Worm (Caenorhabditis elegans) whole organism, L4/young adult: ENCODE measurements around the gene fbxa-27.

Source experiments
- W03F9.2 ChIP-seq: fragments of 150-350 bp; optimal IDR thresholded peaks from 2 replicates; lab custom pipeline; 2014; ENCODE audit warnings: missing biosample characterization, missing genetic modification characterization
- dao-5 ChIP-seq: sonication (generic microtip); optimal IDR thresholded peaks from 2 replicates; lab custom pipeline; 2016; ENCODE audit warnings: missing genotype, missing genetic modification characterization, moderate library complexity, missing compliant biosample characterization
- him-1 ChIP-seq: sonication (generic microtip); optimal IDR thresholded peaks from 2 replicates; lab custom pipeline; 2016; ENCODE audit warnings: missing genotype, missing genetic modification reagents, missing genetic modification characterization, missing compliant biosample characterization

ce11 chrIII:1342488-1342887 lies 281 bp upstream of the fbxa-27 start, which contains the start of gene fbxa-26:
- TF ChIP-seq dao-5 (tag; lab: Kevin White, UChicago) (no peak), him-1 (tag; lab: Kevin White, UChicago) (no peak), W03F9.2 (no peak)
